Worm (Caenorhabditis elegans): ENCODE data around the gene srg-38.

DNA sequence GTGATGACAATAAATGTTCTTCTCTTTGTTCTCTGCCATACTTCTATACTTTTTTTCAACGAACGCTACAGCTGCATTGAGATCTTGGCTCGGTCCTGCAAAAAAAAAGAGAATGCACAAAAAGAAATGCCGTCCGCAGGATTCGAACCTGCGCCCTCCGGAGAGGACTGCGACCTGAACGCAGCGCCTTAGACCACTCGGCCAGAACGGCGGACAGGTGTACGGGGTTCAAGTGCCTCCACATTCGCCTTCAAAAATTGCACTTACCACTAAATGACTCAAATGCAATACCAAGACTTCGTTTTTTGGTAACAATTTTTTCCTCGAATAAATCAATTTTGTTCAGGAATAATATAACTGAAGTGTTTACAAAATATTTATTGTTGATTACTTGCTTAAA lies 19.2 kb upstream of the srg-38 start:
- no peak for TF ChIP-seq ztf-29 (GFP tag; IDR thresholded peaks at IDR 0.05)
- no peak for TF ChIP-seq klf-2 (GFP tag; conservative IDR thresholded peaks at IDR 0.05)
- no peak for TF ChIP-seq flt-1 (GFP tag; IDR thresholded peaks at IDR 0.05)
- no peak for TF ChIP-seq cog-1 (tag; optimal IDR thresholded peaks at IDR 0.05)
- no peak for TF ChIP-seq tab-1 (GFP tag; IDR thresholded peaks at IDR 0.05)
- no peak for TF ChIP-seq ztf-23 (GFP tag; IDR thresholded peaks at IDR 0.05)
- no peak for TF ChIP-seq med-1 (GFP tag; optimal IDR thresholded peaks at IDR 0.05; ENCODE audit: insufficient read depth)
- no peak for TF ChIP-seq T22C8.4 (GFP tag; IDR thresholded peaks at IDR 0.05)
- no peak for TF ChIP-seq ref-1 (GFP tag; conservative IDR thresholded peaks at IDR 0.05)

All from whole organism, midembryonic.